Fruit fly (Drosophila melanogaster) whole organism, prepupa: Measurements from ENCODE around the gene CG12362.

Source experiments
- CG11762 ChIP-seq: fragments of 200-800 bp; sonication (Bioruptor generic); optimal IDR thresholded peaks from 3 replicates; lab custom pipeline; 2016; ENCODE audit warnings: missing biosample characterization, missing genetic modification characterization; ENCODE audit not compliant: insufficient read depth
- CG16779 ChIP-seq: fragments of 200-800 bp; sonication (Bioruptor generic); optimal IDR thresholded peaks from 3 replicates; lab custom pipeline; 2017; ENCODE audit warnings: missing biosample characterization, mild to moderate bottlenecking, missing genetic modification characterization
- CG34406 ChIP-seq: fragments of 200-800 bp; sonication (Bioruptor generic); optimal IDR thresholded peaks from 3 replicates; lab custom pipeline; 2016; ENCODE audit warnings: missing biosample characterization, missing genetic modification characterization
- CG8119 ChIP-seq: fragments of 200-800 bp; sonication (Bioruptor generic); IDR thresholded peaks from 3 replicates; pipeline ENCODE4 v1.3.6; 2022; ENCODE audit warnings: missing biosample characterization, missing genetic modification characterization
- Ets96B ChIP-seq: fragments of 200-800 bp; optimal IDR thresholded peaks from 2 replicates; lab custom pipeline; 2019; ENCODE audit warnings: missing biosample characterization, mild to moderate bottlenecking, missing genetic modification characterization, moderate library complexity
- Met ChIP-seq: fragments of 200-800 bp; sonication (Bioruptor generic); optimal IDR thresholded peaks from 3 replicates; lab custom pipeline; 2016; ENCODE audit warnings: missing biosample characterization, missing genetic modification characterization
- Smox ChIP-seq: fragments of 200-800 bp; sonication (Bioruptor generic); optimal IDR thresholded peaks from 3 replicates; lab custom pipeline; 2016; ENCODE audit warnings: missing biosample characterization, missing genetic modification characterization
- fkh ChIP-seq: fragments of 200-800 bp; sonication (Bioruptor generic); optimal IDR thresholded peaks from 3 replicates; lab custom pipeline; 2017; ENCODE audit warnings: missing biosample characterization, mild to moderate bottlenecking, missing genetic modification characterization, moderate library complexity
- spab ChIP-seq: fragments of 200-800 bp; sonication (Bioruptor generic); optimal IDR thresholded peaks from 2 replicates; lab custom pipeline; 2017; ENCODE audit warnings: missing biosample characterization, mild to moderate bottlenecking, missing genetic modification characterization, missing genetic modification reagents

dm6 chr3L:10381275-10381674 is 31.3 kb upstream of the CG12362 start:
- TF ChIP-seq Smox (GFP tag; lab: Kevin White, UChicago), result peak; percentile 78
- peak; percentile 77 for TF ChIP-seq Met
- peak; percentile 20 for TF ChIP-seq CG11762 (GFP tag; lab: Kevin White, UChicago)
- peak; percentile 55 for TF ChIP-seq CG8119 (GFP tag; lab: Robert Waterston, UW)
- TF ChIP-seq fkh (GFP tag; lab: Kevin White, UChicago), result no peak
- TF ChIP-seq Ets96B, result peak; percentile 32
- TF ChIP-seq spab (GFP tag; lab: Kevin White, UChicago), result peak; percentile 5
- TF ChIP-seq CG16779 (tag; lab: Kevin White, UChicago), result no peak
- TF ChIP-seq CG34406 (GFP tag; lab: Kevin White, UChicago), result peak; percentile 61
